Worm (Caenorhabditis elegans): ENCODE measurements around the gene glt-3.

ce11 chrIV:10157489-10158088 lies 27.5 kb downstream of the glt-3 start, which contains the start of gene ttr-53:
- TF ChIP-seq ztf-11 (tag; optimal IDR thresholded peaks at IDR 0.05) (no peak), ama-1 (optimal IDR thresholded peaks at IDR 0.05) (no peak), zag-1 (tag; optimal IDR thresholded peaks at IDR 0.05) (no peak), lin-39 (tag; optimal IDR thresholded peaks at IDR 0.05) (no peak), F13H6.1 (tag; optimal IDR thresholded peaks at IDR 0.05) (no peak), C34F6.9 (tag; optimal IDR thresholded peaks at IDR 0.05) (no peak), snpc-4 (tag; optimal IDR thresholded peaks at IDR 0.05) (no peak), lin-11 (tag; optimal IDR thresholded peaks at IDR 0.05) (no peak), gmeb-1 (tag; optimal IDR thresholded peaks at IDR 0.05) (no peak), unc-39 (tag; optimal IDR thresholded peaks at IDR 0.05) (no peak)
